Fruit fly (Drosophila melanogaster) whole organism, embryonic: ENCODE results near the gene CG3149.

Experiments
- Antp ChIP-seq: fragments of 200-800 bp; sonication (Bioruptor generic); optimal IDR thresholded peaks from 3 replicates; lab custom pipeline; 2016; ENCODE audit warnings: missing biosample characterization, missing genetic modification characterization
- Asciz ChIP-seq: fragments of 200-800 bp; sonication (Bioruptor generic); optimal IDR thresholded peaks from 2 replicates; lab custom pipeline; 2017; ENCODE audit warnings: missing biosample characterization, mild to moderate bottlenecking, missing genetic modification characterization, missing genetic modification reagents
- Atf6 ChIP-seq: fragments of 200-800 bp; sonication (Bioruptor generic); IDR thresholded peaks from 2 replicates; pipeline ENCODE4 v1.3.6; 2022; ENCODE audit warnings: missing biosample characterization, missing genetic modification characterization
- B-H1 ChIP-seq: fragments of 200-800 bp; sonication (Bioruptor generic); IDR thresholded peaks from 3 replicates; pipeline ENCODE4 v1.3.6; 2022; ENCODE audit warnings: missing biosample characterization, missing genetic modification characterization
- CG10147 ChIP-seq: fragments of 200-800 bp; sonication (Bioruptor generic); optimal IDR thresholded peaks from 2 replicates; lab custom pipeline; 2019; ENCODE audit warnings: missing biosample characterization, mild to moderate bottlenecking, missing genetic modification characterization, moderate library complexity
- CG12071 ChIP-seq: fragments of 200-800 bp; sonication (Bioruptor generic); optimal IDR thresholded peaks from 3 replicates; lab custom pipeline; 2018; ENCODE audit warnings: missing biosample characterization, mild to moderate bottlenecking, missing genetic modification characterization
- CG12299 ChIP-seq: fragments of 200-800 bp; sonication (Bioruptor generic); optimal IDR thresholded peaks from 2 replicates; lab custom pipeline; 2018; ENCODE audit warnings: missing biosample characterization, mild to moderate bottlenecking, missing genetic modification characterization
- CG13296 ChIP-seq: fragments of 200-800 bp; sonication (Bioruptor generic); optimal IDR thresholded peaks from 3 replicates; lab custom pipeline; 2018; ENCODE audit warnings: missing biosample characterization, mild to moderate bottlenecking, missing genetic modification characterization
- CG16813 ChIP-seq: fragments of 200-800 bp; sonication (Bioruptor generic); IDR thresholded peaks from 3 replicates; pipeline ENCODE4 v1.3.6; 2022; ENCODE audit warnings: missing biosample characterization, missing genetic modification characterization; ENCODE audit not compliant: partially characterized antibody
- CG16815 ChIP-seq: fragments of 200-800 bp; sonication (Bioruptor generic); optimal IDR thresholded peaks from 3 replicates; lab custom pipeline; 2017; ENCODE audit warnings: missing biosample characterization, mild to moderate bottlenecking, missing genetic modification characterization
- CG18764 ChIP-seq: fragments of 200-800 bp; sonication (Bioruptor generic); optimal IDR thresholded peaks from 3 replicates; lab custom pipeline; 2016; ENCODE audit warnings: missing biosample characterization, missing genetic modification characterization
- CG2712 ChIP-seq: fragments of 200-800 bp; optimal IDR thresholded peaks from 3 replicates; lab custom pipeline; 2019; ENCODE audit warnings: missing biosample characterization, mild to moderate bottlenecking, missing genetic modification characterization, moderate library complexity
- CG3163 ChIP-seq: fragments of 200-800 bp; sonication (Bioruptor generic); optimal IDR thresholded peaks from 3 replicates; lab custom pipeline; 2016; ENCODE audit warnings: missing biosample characterization, missing genetic modification characterization
- CG33557 ChIP-seq: fragments of 200-800 bp; sonication (Bioruptor generic); optimal IDR thresholded peaks from 2 replicates; lab custom pipeline; 2019; ENCODE audit warnings: missing biosample characterization, mild to moderate bottlenecking, missing genetic modification characterization, moderate library complexity
- CG4282 ChIP-seq: fragments of 200-800 bp; sonication (Bioruptor generic); optimal IDR thresholded peaks from 2 replicates; lab custom pipeline; 2016; ENCODE audit warnings: missing biosample characterization, missing genetic modification characterization
- CG7556 ChIP-seq: fragments of 200-800 bp; sonication (Bioruptor generic); optimal IDR thresholded peaks from 2 replicates; lab custom pipeline; 2017; ENCODE audit warnings: missing biosample characterization, mild to moderate bottlenecking, missing genetic modification characterization
- CG7745 ChIP-seq: fragments of 200-800 bp; sonication (Bioruptor generic); optimal IDR thresholded peaks from 2 replicates; lab custom pipeline; 2018; ENCODE audit warnings: missing biosample characterization, mild to moderate bottlenecking, missing genetic modification characterization, moderate library complexity
- CG8944 ChIP-seq: fragments of 200-800 bp; sonication (Bioruptor generic); optimal IDR thresholded peaks from 3 replicates; lab custom pipeline; 2016; ENCODE audit warnings: missing biosample characterization, missing genetic modification characterization
- CG9727 ChIP-seq: fragments of 200-800 bp; sonication (Bioruptor generic); optimal IDR thresholded peaks from 3 replicates; lab custom pipeline; 2017; ENCODE audit warnings: missing biosample characterization, mild to moderate bottlenecking, missing genetic modification characterization
- CTCF ChIP-seq: fragments of 200-800 bp; sonication (Bioruptor generic); optimal IDR thresholded peaks from 2 replicates; lab custom pipeline; 2017; ENCODE audit warnings: missing biosample characterization, mild to moderate bottlenecking, missing genetic modification characterization, moderate library complexity
- D19A ChIP-seq: fragments of 200-800 bp; optimal IDR thresholded peaks from 3 replicates; lab custom pipeline; 2019; ENCODE audit warnings: missing biosample characterization, mild to moderate bottlenecking, missing genetic modification characterization, moderate library complexity
- Dll ChIP-seq: fragments of 200-800 bp; sonication (Bioruptor generic); IDR thresholded peaks from 4 replicates; pipeline ENCODE4 v1.3.6; 2022; ENCODE audit warnings: missing biosample characterization, missing genetic modification characterization; ENCODE audit not compliant: partially characterized antibody
- Fer2 ChIP-seq: fragments of 200-800 bp; sonication (Bioruptor generic); optimal IDR thresholded peaks from 2 replicates; lab custom pipeline; 2018; ENCODE audit warnings: missing biosample characterization, mild to moderate bottlenecking, missing genetic modification characterization, moderate library complexity
- Gsc ChIP-seq: fragments of 200-800 bp; sonication (Bioruptor generic); IDR thresholded peaks from 2 replicates; pipeline ENCODE4 v1.3.6; 2022; ENCODE audit warnings: missing biosample characterization, missing genetic modification characterization
- H15 ChIP-seq: fragments of 200-800 bp; sonication (Bioruptor generic); IDR thresholded peaks from 3 replicates; pipeline ENCODE4 v1.3.6; 2022; ENCODE audit warnings: missing biosample characterization, missing genetic modification characterization
- MESR4 ChIP-seq: fragments of 200-800 bp; sonication (Bioruptor generic); optimal IDR thresholded peaks from 2 replicates; lab custom pipeline; 2018; ENCODE audit warnings: missing biosample characterization, mild to moderate bottlenecking, missing genetic modification characterization, moderate library complexity
- Mad ChIP-seq: fragments of 200-800 bp; sonication (Bioruptor generic); optimal IDR thresholded peaks from 2 replicates; lab custom pipeline; 2016; ENCODE audit warnings: missing biosample characterization, missing genetic modification characterization
- Mes4 ChIP-seq: fragments of 200-800 bp; sonication (Bioruptor generic); optimal IDR thresholded peaks from 2 replicates; lab custom pipeline; 2016; ENCODE audit warnings: missing biosample characterization, missing genetic modification characterization
- NC2β ChIP-seq: fragments of 200-800 bp; sonication (Bioruptor generic); optimal IDR thresholded peaks from 2 replicates; lab custom pipeline; 2016; ENCODE audit warnings: missing biosample characterization, missing genetic modification characterization
- NFAT ChIP-seq: fragments of 200-800 bp; sonication (Bioruptor generic); IDR thresholded peaks from 2 replicates; pipeline ENCODE4 v1.3.6; 2022; ENCODE audit warnings: missing biosample characterization, missing genetic modification characterization
- NfI ChIP-seq: fragments of 200-800 bp; sonication (Bioruptor generic); optimal IDR thresholded peaks from 3 replicates; lab custom pipeline; 2018; ENCODE audit warnings: missing biosample characterization, mild to moderate bottlenecking, missing genetic modification characterization, moderate library complexity
- Oaz ChIP-seq: fragments of 200-800 bp; sonication (Bioruptor generic); IDR thresholded peaks from 2 replicates; pipeline ENCODE4 v1.3.6; 2022; ENCODE audit warnings: missing biosample characterization, missing genetic modification characterization
- PHDP ChIP-seq: fragments of 200-800 bp; sonication (Bioruptor generic); optimal IDR thresholded peaks from 3 replicates; lab custom pipeline; 2018; ENCODE audit warnings: missing biosample characterization, mild to moderate bottlenecking, missing genetic modification characterization, moderate library complexity
- Sox100B ChIP-seq: fragments of 200-800 bp; sonication (Bioruptor generic); optimal IDR thresholded peaks from 3 replicates; lab custom pipeline; 2018; ENCODE audit warnings: missing biosample characterization, mild to moderate bottlenecking, missing genetic modification characterization
- TFAM ChIP-seq: fragments of 200-800 bp; sonication (Bioruptor generic); optimal IDR thresholded peaks from 2 replicates; lab custom pipeline; 2017; ENCODE audit warnings: missing biosample characterization, missing genetic modification characterization, inconsistent platforms
- al ChIP-seq: fragments of 200-800 bp; sonication (Bioruptor generic); IDR thresholded peaks from 2 replicates; pipeline ENCODE4 v1.3.6; 2022; ENCODE audit warnings: missing biosample characterization, missing genetic modification characterization
- az2 ChIP-seq: fragments of 200-800 bp; sonication (Bioruptor generic); optimal IDR thresholded peaks from 3 replicates; lab custom pipeline; 2016; ENCODE audit warnings: missing biosample characterization, missing genetic modification characterization
- dysf ChIP-seq: fragments of 200-800 bp; sonication (Bioruptor generic); IDR thresholded peaks from 3 replicates; pipeline ENCODE4 v1.3.6; 2022; ENCODE audit warnings: missing biosample characterization, missing genetic modification characterization
- emc ChIP-seq: fragments of 200-800 bp; sonication (Bioruptor generic); optimal IDR thresholded peaks from 2 replicates; lab custom pipeline; 2016; ENCODE audit warnings: missing biosample characterization, missing genetic modification characterization
- ham ChIP-seq: fragments of 200-800 bp; sonication (Bioruptor generic); IDR thresholded peaks from 2 replicates; pipeline ENCODE4 v1.3.6; 2022; ENCODE audit warnings: missing biosample characterization, missing genetic modification characterization
- her ChIP-seq: fragments of 200-800 bp; sonication (Bioruptor generic); optimal IDR thresholded peaks from 2 replicates; lab custom pipeline; 2016; ENCODE audit warnings: missing biosample characterization, missing genetic modification characterization
- maf-S ChIP-seq: fragments of 200-800 bp; sonication (Bioruptor generic); optimal IDR thresholded peaks from 2 replicates; lab custom pipeline; 2016; ENCODE audit warnings: missing biosample characterization, missing genetic modification characterization
- pfk ChIP-seq: fragments of 200-800 bp; sonication (Bioruptor generic); optimal IDR thresholded peaks from 2 replicates; lab custom pipeline; 2018; ENCODE audit warnings: missing biosample characterization, mild to moderate bottlenecking, missing genetic modification characterization, moderate library complexity
- pita ChIP-seq: fragments of 200-800 bp; sonication (Bioruptor generic); optimal IDR thresholded peaks from 2 replicates; lab custom pipeline; 2017; ENCODE audit warnings: missing biosample characterization, mild to moderate bottlenecking, missing genetic modification characterization
- run ChIP-seq: fragments of 200-800 bp; sonication (Bioruptor generic); optimal IDR thresholded peaks from 3 replicates; lab custom pipeline; 2018; ENCODE audit warnings: missing biosample characterization, mild to moderate bottlenecking, missing genetic modification characterization
- shn ChIP-seq: fragments of 200-800 bp; sonication (Bioruptor generic); optimal IDR thresholded peaks from 3 replicates; lab custom pipeline; 2016; ENCODE audit warnings: missing biosample characterization, missing genetic modification characterization
- so ChIP-seq: fragments of 200-800 bp; sonication (Bioruptor generic); IDR thresholded peaks from 3 replicates; pipeline ENCODE4 v1.3.6; 2022; ENCODE audit warnings: missing biosample characterization, missing genetic modification characterization
- sob ChIP-seq: fragments of 200-800 bp; sonication (Bioruptor generic); IDR thresholded peaks from 2 replicates; pipeline ENCODE4 v1.3.6; 2022; ENCODE audit warnings: missing biosample characterization, missing genetic modification characterization
- zen2 ChIP-seq: fragments of 200-800 bp; sonication (Bioruptor generic); IDR thresholded peaks from 3 replicates; pipeline ENCODE4 v1.3.6; 2022; ENCODE audit warnings: missing biosample characterization, missing genetic modification characterization; ENCODE audit not compliant: partially characterized antibody
- zf30C ChIP-seq: fragments of 200-800 bp; sonication (Bioruptor generic); optimal IDR thresholded peaks from 3 replicates; lab custom pipeline; 2018; ENCODE audit warnings: missing biosample characterization, mild to moderate bottlenecking, missing genetic modification characterization

CG3149 gene

DNA sequence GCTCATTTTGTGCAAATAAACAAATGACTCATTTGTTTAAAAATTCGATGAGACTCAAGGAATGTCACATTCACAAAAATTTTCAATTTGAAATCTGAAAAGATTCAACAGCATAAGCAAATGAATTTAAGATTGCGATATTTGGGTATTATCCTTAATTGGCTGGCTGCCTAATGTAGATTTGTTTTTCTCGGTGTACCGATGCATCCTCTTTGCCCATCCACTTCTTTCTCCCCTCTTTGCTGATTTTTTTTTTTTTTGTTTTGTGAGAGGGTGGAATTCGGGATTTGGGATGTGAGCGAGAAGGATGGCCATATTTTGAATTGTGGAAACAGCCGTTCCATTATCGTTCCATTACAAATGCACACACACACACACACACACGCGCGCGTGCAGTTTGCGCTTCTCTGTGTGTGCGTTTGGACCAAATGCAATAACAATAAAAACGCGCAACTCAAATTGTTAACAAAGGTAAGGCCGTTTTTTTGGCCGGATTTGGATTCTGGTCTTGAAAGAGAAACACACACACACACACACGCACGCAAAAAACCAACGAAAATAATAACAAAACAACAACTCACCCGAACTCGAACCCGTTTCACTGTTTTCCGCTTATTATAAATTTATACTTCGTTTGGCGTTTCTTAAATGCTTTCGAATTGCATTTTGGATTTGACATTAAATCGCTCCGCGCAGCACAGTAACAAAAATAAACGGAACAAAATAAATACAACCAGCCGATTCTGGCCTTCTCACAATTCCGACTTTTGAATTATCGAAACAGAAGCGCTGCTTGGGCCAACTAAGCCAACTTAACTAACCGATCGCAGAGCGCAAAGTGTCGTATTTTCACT lies 15.7 kb downstream of the CG3149 start (continued):
- TF ChIP-seq Mes4 (GFP tag; lab: Kevin White, UChicago) = peak; percentile 40
- TF ChIP-seq Fer2 = no peak
- TF ChIP-seq CG3163 (GFP tag; lab: Kevin White, UChicago) = no peak
- no peak for TF ChIP-seq CG16813
- TF ChIP-seq maf-S (GFP tag; lab: Kevin White, UChicago) = no peak
- peak; percentile 36 for TF ChIP-seq her
- TF ChIP-seq zf30C (GFP tag; lab: Kevin White, UChicago) = peak; percentile 77
- peak; percentile 63 for TF ChIP-seq NC2β (GFP tag; lab: Kevin White, UChicago)
- no peak for TF ChIP-seq Gsc (GFP tag; lab: Robert Waterston, UW)
- TF ChIP-seq CG12071 = no peak
- TF ChIP-seq Oaz (GFP tag; lab: Robert Waterston, UW) = no peak
- no peak for TF ChIP-seq NFAT (GFP tag; lab: Robert Waterston, UW)
- TF ChIP-seq H15 = no peak
- TF ChIP-seq sob (GFP tag; lab: Robert Waterston, UW) = no peak
- TF ChIP-seq MESR4 (GFP tag; lab: Kevin White, UChicago) = no peak
- TF ChIP-seq emc (GFP tag; lab: Kevin White, UChicago) = no peak
- no peak for TF ChIP-seq CG7745 (tag; lab: Kevin White, UChicago)
- 0 out of 3 replicates have a peak, but pooled peaks have one; percentile 20 for TF ChIP-seq B-H1 (GFP tag; lab: Robert Waterston, UW)
- peak; percentile 35 for TF ChIP-seq CG16815 (GFP tag; lab: Kevin White, UChicago)
- TF ChIP-seq CTCF = peak; percentile 3
- TF ChIP-seq Mad = peak; percentile 9
- no peak for TF ChIP-seq Dll (GFP tag; lab: Robert Waterston, UW)
- no peak for TF ChIP-seq Atf6
- TF ChIP-seq az2 (GFP tag; lab: Kevin White, UChicago) = peak; percentile 40
- peak; percentile 9 for TF ChIP-seq CG8944
- TF ChIP-seq PHDP (tag; lab: Kevin White, UChicago) = peak; percentile 17
- no peak for TF ChIP-seq zen2 (GFP tag; lab: Robert Waterston, UW)
- no peak for TF ChIP-seq dysf
- TF ChIP-seq CG13296 (GFP tag; lab: Kevin White, UChicago) = no peak
- TF ChIP-seq CG33557 (GFP tag; lab: Kevin White, UChicago) = peak; percentile 24
- TF ChIP-seq Antp = peak; percentile 51
- peak; percentile 69 for TF ChIP-seq CG2712 (tag; lab: Kevin White, UChicago)
- peak; percentile 47 for TF ChIP-seq Asciz
- TF ChIP-seq CG12299 (tag; lab: Kevin White, UChicago) = no peak
- no peak for TF ChIP-seq ham (GFP tag; lab: Robert Waterston, UW)
- TF ChIP-seq CG7556 (GFP tag; lab: Kevin White, UChicago) = no peak
- TF ChIP-seq pita (GFP tag; lab: Kevin White, UChicago) = no peak
- TF ChIP-seq Sox100B (GFP tag; lab: Kevin White, UChicago) = no peak
- peak; percentile 43 for TF ChIP-seq D19A
- TF ChIP-seq pfk = peak; percentile 87
- peak; percentile 41 for TF ChIP-seq CG18764 (GFP tag; lab: Kevin White, UChicago)
- TF ChIP-seq so (GFP tag; lab: Robert Waterston, UW) = no peak
- TF ChIP-seq shn (GFP tag; lab: Kevin White, UChicago) = peak; percentile 29
- no peak for TF ChIP-seq NfI
- no peak for TF ChIP-seq CG10147 (GFP tag; lab: Kevin White, UChicago)
- TF ChIP-seq run (tag; lab: Kevin White, UChicago) = no peak
- no peak for TF ChIP-seq CG4282 (GFP tag; lab: Kevin White, UChicago)
- no peak for TF ChIP-seq al (GFP tag; lab: Robert Waterston, UW)
- peak; percentile 68 for TF ChIP-seq CG9727
- TF ChIP-seq TFAM (GFP tag; lab: Kevin White, UChicago) = no peak
